Worm (Caenorhabditis elegans) whole organism, L1 larva: ENCODE data around the gene ZK856.16.

Source experiments
- aly-2 ChIP-seq: fragments of 150-350 bp; optimal IDR thresholded peaks from 2 replicates; lab custom pipeline; 2014; ENCODE audit warnings: missing biosample characterization, missing genetic modification characterization
- efl-1 ChIP-seq, 4 experiments: fragments of 150-350 bp; optimal IDR thresholded peaks in 3 of 4; peaks in 1 of 4; 1 replicate in 1 of 4; 2 replicates in 3 of 4; lab custom pipeline; 2014; ENCODE audit warnings: missing biosample characterization in 2 of 4, missing genetic modification characterization in 2 of 4, missing genetic modification reagents in 2 of 4
- fkh-10 ChIP-seq: sonication (generic microtip); optimal IDR thresholded peaks from 2 replicates; lab custom pipeline; 2017; ENCODE audit warnings: missing biosample characterization, missing genetic modification reagents, missing genetic modification characterization
- lin-15B ChIP-seq: fragments of 150-350 bp; sonication (generic microtip); optimal IDR thresholded peaks from 3 replicates; lab custom pipeline; 2014; ENCODE audit warnings: missing biosample characterization, missing genetic modification characterization
- mdl-1 ChIP-seq, 2 experiments: fragments of 150-350 bp; optimal IDR thresholded peaks; 2 replicates each; lab custom pipeline; 2014 to 2017; ENCODE audit warnings: missing biosample characterization in 2 of 2, missing genetic modification characterization in 2 of 2, inconsistent platforms in 1 of 2
- nhr-76 ChIP-seq: sonication (generic microtip); optimal IDR thresholded peaks from 2 replicates; lab custom pipeline; 2017; ENCODE audit warnings: missing biosample characterization, missing genetic modification characterization
- pqm-1 ChIP-seq: sonication (generic microtip); optimal IDR thresholded peaks from 3 replicates; lab custom pipeline; 2017; ENCODE audit warnings: missing biosample characterization, missing genetic modification characterization
- swsn-7 ChIP-seq: sonication (generic microtip); optimal IDR thresholded peaks from 2 replicates; lab custom pipeline; 2016; ENCODE audit warnings: missing genetic modification characterization, missing compliant biosample characterization
- tlp-1 ChIP-seq: fragments of 150-350 bp; optimal IDR thresholded peaks from 2 replicates; lab custom pipeline; 2014; ENCODE audit warnings: missing biosample characterization, missing genetic modification characterization
- unc-30 ChIP-seq: sonication (generic microtip); optimal IDR thresholded peaks from 2 replicates; lab custom pipeline; 2017; ENCODE audit warnings: missing biosample characterization, missing genetic modification characterization
- zag-1 ChIP-seq: fragments of 150-350 bp; optimal IDR thresholded peaks from 2 replicates; lab custom pipeline; 2014; ENCODE audit warnings: missing biosample characterization, missing genetic modification characterization

- TF ChIP-seq aly-2 (tag; lab: Kevin White, UChicago) = no peak
- TF ChIP-seq zag-1 = no peak
- no peak for TF ChIP-seq pqm-1 (tag; lab: Kevin White, UChicago)
- no peak for TF ChIP-seq fkh-10 (GFP tag; lab: Kevin White, UChicago)
- no peak for TF ChIP-seq lin-15B (tag; lab: Kevin White, UChicago)
- no peak for TF ChIP-seq tlp-1 (tag; lab: Kevin White, UChicago)
- TF ChIP-seq unc-30 (tag; lab: Kevin White, UChicago) = no peak
- TF ChIP-seq swsn-7 (tag; lab: Kevin White, UChicago) = no peak
- no peak for TF ChIP-seq efl-1 (optimal IDR thresholded peaks at IDR 0.05; lab: Kevin White, UChicago)
- TF ChIP-seq efl-1 (GFP tag; optimal IDR thresholded peaks at IDR 0.05 in 1 of 2; lab: Kevin White, UChicago) = no peak
- TF ChIP-seq nhr-76 (tag; lab: Kevin White, UChicago) = no peak
- no peak for TF ChIP-seq mdl-1 (tag; optimal IDR thresholded peaks at IDR 0.05; lab: Kevin White, UChicago)
These were observed 31.7 kb downstream of the ZK856.16 start, which contains the start of gene egl-3 for ce11 chrV:10173653-10174052.
